Worm (Caenorhabditis elegans) whole organism, midembryonic: Measurements from ENCODE around the gene str-31.
"Not testable (repeated sequence)": the region's sequence is repeated elsewhere in the genome, so short reads cannot be mapped to it uniquely, and the experiment has no call there.

Experiments
- T22C8.4 ChIP-seq: fragments of 200-800 bp; sonication (Bioruptor generic); IDR thresholded peaks from 2 replicates; pipeline ENCODE4 v1.3.6; 2022; ENCODE audit warnings: missing genetic modification characterization, missing compliant biosample characterization
- cog-1 ChIP-seq: sonication (generic microtip); optimal IDR thresholded peaks from 2 replicates; lab custom pipeline; 2016; ENCODE audit warnings: missing genetic modification characterization, missing compliant biosample characterization
- flt-1 ChIP-seq: fragments of 200-800 bp; sonication (Bioruptor generic); IDR thresholded peaks from 2 replicates; pipeline ENCODE4 v1.3.6; 2022; ENCODE audit warnings: missing genetic modification characterization, missing compliant biosample characterization
- klf-2 ChIP-seq: fragments of 200-800 bp; sonication (Bioruptor generic); conservative IDR thresholded peaks from 2 replicates; pipeline ENCODE4 v1.3.6; 2022; ENCODE audit warnings: missing genetic modification reagents, missing genetic modification characterization, missing compliant biosample characterization
- med-1 ChIP-seq: sonication (generic microtip); optimal IDR thresholded peaks from 2 replicates; lab custom pipeline; 2017; ENCODE audit warnings: missing genetic modification characterization, mild to moderate bottlenecking, missing compliant biosample characterization, antibody characterized with exemption, missing genetic modification reagents; ENCODE audit not compliant: insufficient read depth
- ref-1 ChIP-seq: fragments of 200-800 bp; sonication (Bioruptor generic); conservative IDR thresholded peaks from 2 replicates; pipeline ENCODE4 v1.3.6; 2022; ENCODE audit warnings: missing genetic modification reagents, missing genetic modification characterization, missing compliant biosample characterization
- tab-1 ChIP-seq: fragments of 200-800 bp; sonication (Bioruptor generic); IDR thresholded peaks from 2 replicates; pipeline ENCODE4 v1.3.6; 2022; ENCODE audit warnings: missing genetic modification characterization, missing compliant biosample characterization
- ztf-23 ChIP-seq: fragments of 200-800 bp; sonication (Bioruptor generic); IDR thresholded peaks from 2 replicates; pipeline ENCODE4 v1.3.6; 2022; ENCODE audit warnings: missing genetic modification reagents, missing genetic modification characterization, missing compliant biosample characterization
- ztf-29 ChIP-seq: fragments of 200-800 bp; sonication (Bioruptor generic); IDR thresholded peaks from 2 replicates; pipeline ENCODE4 v1.3.6; 2022; ENCODE audit warnings: missing genetic modification reagents, missing genetic modification characterization, missing compliant biosample characterization

Gene str-31

DNA sequence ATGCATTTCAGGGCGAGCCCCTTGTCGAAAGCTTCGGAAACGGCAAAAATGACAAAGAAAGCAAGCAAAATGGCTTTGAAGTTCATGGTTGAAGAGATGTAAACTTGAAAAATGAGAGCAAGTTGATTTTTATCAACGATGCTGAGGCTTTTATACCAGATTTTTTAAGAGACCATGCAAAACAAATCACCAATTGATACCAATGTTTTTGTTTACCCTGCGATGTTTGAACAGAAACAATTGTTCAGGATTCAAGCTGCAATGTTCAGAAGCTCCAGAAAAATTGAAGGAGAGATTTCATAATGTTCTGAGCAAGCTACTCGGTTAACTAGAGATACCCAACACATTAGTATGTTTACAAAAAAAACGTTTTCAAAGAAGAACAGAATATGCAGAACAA lies 13.8 kb upstream of the str-31 start, which contains the start of gene C54F6.15:
TSS of gene C54F6.15 (minus strand) at position 101 of the 400 bp plus-strand sequence.
- no peak for TF ChIP-seq ztf-23

DNA sequence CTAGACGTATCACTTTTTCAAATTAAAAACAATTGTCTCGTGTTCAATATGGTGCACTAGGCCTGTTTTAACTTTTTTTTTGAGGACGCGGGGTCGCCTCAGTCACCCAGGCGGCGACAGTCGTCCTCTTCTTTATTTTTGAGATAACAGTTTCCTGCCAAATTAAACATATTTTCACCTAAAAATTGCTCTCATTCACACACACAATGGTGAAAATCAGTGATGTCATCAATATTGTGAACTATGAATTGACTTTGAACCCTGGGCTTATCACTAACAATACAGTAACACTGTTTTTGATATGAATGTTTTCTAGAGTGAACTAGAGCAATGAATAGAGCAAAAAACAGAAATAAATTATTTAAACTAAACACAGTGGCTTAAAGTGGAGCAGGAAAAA lies 12.8 kb upstream of the str-31 start:
- no peak for TF ChIP-seq tab-1 (GFP tag; lab: Robert Waterston, UW)
- TF ChIP-seq klf-2, result no peak
- no peak for TF ChIP-seq flt-1 (GFP tag; lab: Robert Waterston, UW)
- TF ChIP-seq ztf-29 (GFP tag; lab: Robert Waterston, UW), result no peak

DNA sequence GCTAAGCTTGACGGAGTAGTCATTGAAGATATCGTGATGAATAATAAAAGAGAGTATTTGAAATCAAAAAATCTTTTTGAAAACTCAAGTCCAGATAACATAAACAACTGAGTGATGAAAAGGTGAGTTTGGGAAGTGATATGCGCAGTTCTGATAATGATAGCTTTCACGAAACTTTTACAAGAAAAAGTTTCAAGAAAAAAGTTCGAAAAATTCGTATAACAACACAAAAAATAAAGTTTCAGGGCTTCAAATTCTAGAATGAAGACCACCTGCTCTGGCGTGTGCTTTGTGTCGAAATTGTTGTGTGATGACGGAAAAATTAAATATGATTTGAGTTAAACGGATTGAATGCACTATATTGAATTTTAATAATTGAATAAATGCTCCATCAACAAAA lies 11.6 kb upstream of the str-31 start, which contains the start of gene srb-19:
TSS of gene srb-19 (minus strand) at position 101 of the 400 bp plus-strand sequence.
- TF ChIP-seq flt-1 (GFP tag; lab: Robert Waterston, UW) (no peak), ztf-23 (no peak), med-1 (GFP tag; lab: Kevin White, UChicago) (no peak), tab-1 (GFP tag; lab: Robert Waterston, UW) (no peak), T22C8.4 (GFP tag; lab: Robert Waterston, UW) (no peak), ref-1 (GFP tag; lab: Robert Waterston, UW) (no peak), ztf-29 (GFP tag; lab: Robert Waterston, UW) (no peak), cog-1 (no peak), klf-2 (no peak)

DNA sequence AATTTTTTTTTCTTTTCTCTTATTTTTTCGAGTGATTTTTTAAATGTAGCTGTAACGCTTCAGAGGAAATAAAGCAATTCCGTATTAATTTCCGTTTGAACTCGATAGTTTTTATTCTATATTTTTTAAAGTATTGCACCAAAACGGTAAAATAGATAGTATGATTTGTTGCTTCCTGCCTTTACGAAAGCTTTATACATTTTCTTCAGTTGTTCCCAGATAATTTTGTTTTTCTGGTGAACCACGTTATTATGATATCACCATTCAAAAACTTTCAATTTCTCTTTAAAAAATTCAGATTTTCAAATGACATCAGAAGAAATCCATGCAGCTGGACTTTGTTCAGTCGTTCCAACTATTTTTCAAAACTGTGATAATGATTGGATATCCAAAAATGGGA lies 6.5 kb upstream of the str-31 start, which contains the start of gene srb-18:
TSS of gene srb-18 (plus strand) at position 301 of the 400 bp plus-strand sequence.
- TF ChIP-seq ref-1 (GFP tag; lab: Robert Waterston, UW), result no peak
- TF ChIP-seq klf-2, result no peak
- TF ChIP-seq tab-1 (GFP tag; lab: Robert Waterston, UW), result no peak
- TF ChIP-seq T22C8.4 (GFP tag; lab: Robert Waterston, UW), result no peak
- TF ChIP-seq flt-1 (GFP tag; lab: Robert Waterston, UW), result no peak
- TF ChIP-seq ztf-29 (GFP tag; lab: Robert Waterston, UW), result no peak
- TF ChIP-seq ztf-23, result no peak
- TF ChIP-seq med-1 (GFP tag; lab: Kevin White, UChicago), result no peak
- no peak for TF ChIP-seq cog-1

- not testable (repeated sequence) for TF ChIP-seq T22C8.4 (GFP tag; lab: Robert Waterston, UW); ztf-23; ref-1 (GFP tag; lab: Robert Waterston, UW)
Observed at ce11 chrV:7511465-7511864, 3.0 kb upstream of the str-31 start, which contains the start of gene nhr-171. TSS of gene nhr-171 (plus strand) at chrV:7511765.

- TF ChIP-seq cog-1, result no peak
- TF ChIP-seq ztf-23, result no peak
- TF ChIP-seq med-1 (GFP tag; lab: Kevin White, UChicago), result no peak
- TF ChIP-seq tab-1 (GFP tag; lab: Robert Waterston, UW), result no peak
- no peak for TF ChIP-seq ztf-29 (GFP tag; lab: Robert Waterston, UW)
- no peak for TF ChIP-seq ref-1 (GFP tag; lab: Robert Waterston, UW)
- TF ChIP-seq flt-1 (GFP tag; lab: Robert Waterston, UW), result no peak
- TF ChIP-seq T22C8.4 (GFP tag; lab: Robert Waterston, UW), result no peak
Observed at ce11 chrV:7506207-7506606, 2.3 kb downstream of the str-31 start.

ce11 chrV:7504271-7504670 lies 4.2 kb downstream of the str-31 start, which contains the start of gene srh-229:
TSS of gene srh-229 (minus strand) at chrV:7504371.
- no peak for TF ChIP-seq med-1 (GFP tag; lab: Kevin White, UChicago)
- TF ChIP-seq cog-1, result no peak
- no peak for TF ChIP-seq flt-1 (GFP tag; lab: Robert Waterston, UW)
- TF ChIP-seq klf-2, result no peak
- no peak for TF ChIP-seq ztf-29 (GFP tag; lab: Robert Waterston, UW)

ce11 chrV:7501194-7501593 lies 7.3 kb downstream of the str-31 start:
- TF ChIP-seq ref-1 (GFP tag; lab: Robert Waterston, UW), result no peak
- TF ChIP-seq med-1 (GFP tag; lab: Kevin White, UChicago), result no peak
- no peak for TF ChIP-seq ztf-23
- TF ChIP-seq ztf-29 (GFP tag; lab: Robert Waterston, UW), result no peak
- no peak for TF ChIP-seq cog-1
- no peak for TF ChIP-seq flt-1 (GFP tag; lab: Robert Waterston, UW)
- TF ChIP-seq klf-2, result no peak
- TF ChIP-seq tab-1 (GFP tag; lab: Robert Waterston, UW), result no peak
- TF ChIP-seq T22C8.4 (GFP tag; lab: Robert Waterston, UW), result no peak

ce11 chrV:7497440-7497839 lies 11.0 kb downstream of the str-31 start, which contains the start of gene srh-79:
TSS of gene srh-79 (plus strand) at chrV:7497740.
- TF ChIP-seq ztf-29 (GFP tag; lab: Robert Waterston, UW) (no peak), cog-1 (no peak), T22C8.4 (GFP tag; lab: Robert Waterston, UW) (no peak), flt-1 (GFP tag; lab: Robert Waterston, UW) (no peak), tab-1 (GFP tag; lab: Robert Waterston, UW) (no peak), ref-1 (GFP tag; lab: Robert Waterston, UW) (no peak), ztf-23 (no peak), med-1 (GFP tag; lab: Kevin White, UChicago) (no peak), klf-2 (no peak)

DNA sequence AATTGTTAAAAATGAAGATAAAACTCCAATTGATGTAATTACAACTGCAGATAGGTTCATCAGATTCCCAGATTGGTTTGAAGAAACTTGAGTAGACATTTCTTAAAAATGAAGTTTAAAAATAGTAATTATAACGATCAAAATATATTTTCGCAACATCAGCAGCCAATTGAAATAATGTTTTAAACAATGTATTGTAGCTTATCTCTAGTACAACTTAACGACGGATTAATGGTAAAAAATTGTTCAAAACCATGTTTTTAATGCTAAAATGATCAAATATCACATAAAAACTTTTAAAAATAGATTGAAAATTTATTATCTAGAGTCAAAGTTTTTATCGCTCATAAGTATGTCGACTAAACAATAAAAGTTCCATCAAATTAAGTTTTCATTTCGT lies 13.3 kb downstream of the str-31 start, which contains the start of gene srbc-11:
TSS of gene srbc-11 (minus strand) at position 101 of the 400 bp plus-strand sequence.
- TF ChIP-seq ztf-23 (no peak), klf-2 (no peak), tab-1 (GFP tag; lab: Robert Waterston, UW) (no peak)

DNA sequence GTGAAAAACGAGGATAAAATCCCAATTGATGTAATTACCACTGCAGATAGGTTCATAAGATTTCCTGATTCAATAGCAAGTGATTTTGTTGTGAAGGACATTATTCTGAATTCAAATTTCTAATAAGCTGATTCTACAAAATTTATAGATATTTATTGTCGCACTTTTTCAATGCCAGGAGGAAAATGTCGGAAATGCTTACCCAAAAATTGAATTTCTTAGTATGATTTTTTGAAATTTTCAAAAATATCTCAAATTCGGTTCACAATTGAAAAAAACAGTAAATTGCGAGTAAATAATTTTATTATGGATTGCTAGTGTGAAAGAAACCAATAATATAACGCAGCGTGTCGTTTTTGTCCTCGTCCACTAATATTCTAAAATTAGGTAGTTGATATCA lies 15.5 kb downstream of the str-31 start, which contains the start of gene srbc-10:
TSS of gene srbc-10 (minus strand) at position 101 of the 400 bp plus-strand sequence.
- TF ChIP-seq flt-1 (GFP tag; lab: Robert Waterston, UW) (no peak), cog-1 (no peak), ref-1 (GFP tag; lab: Robert Waterston, UW) (no peak), ztf-29 (GFP tag; lab: Robert Waterston, UW) (no peak), ztf-23 (no peak), klf-2 (no peak), T22C8.4 (GFP tag; lab: Robert Waterston, UW) (no peak), tab-1 (GFP tag; lab: Robert Waterston, UW) (no peak), med-1 (GFP tag; lab: Kevin White, UChicago) (no peak)
